Worm (Caenorhabditis elegans): ENCODE results near the gene F58B4.5.

F58B4.5 gene

ce11 chrV:10938739-10939138 is 6.2 kb downstream of the F58B4.5 start, which contains the start of gene F17C11.11:
Gene F17C11.11, minus strand, starts transcription at chrV:10938817.
- no peak for TF ChIP-seq bed-3 (GFP tag; optimal IDR thresholded peaks at IDR 0.05)
- peak; percentile 5 for TF ChIP-seq hlh-1 (tag; optimal IDR thresholded peaks at IDR 0.05)

ce11 chrV:10939990-10940570 is 7.6 kb downstream of the F58B4.5 start:
- no peak for TF ChIP-seq sem-2 (GFP tag; optimal IDR thresholded peaks at IDR 0.05)
- TF ChIP-seq elt-1 (tag; optimal IDR thresholded peaks at IDR 0.05; ENCODE audit: borderline replicate concordance, insufficient read depth), result peak; percentile 6

- peak; percentile 43 for TF ChIP-seq ceh-39 (tag; optimal IDR thresholded peaks at IDR 0.05)
- TF ChIP-seq zip-8 (tag; optimal IDR thresholded peaks at IDR 0.05), result peak; percentile 66
- peak; percentile 34 for TF ChIP-seq unc-120 (tag; optimal IDR thresholded peaks at IDR 0.05; ENCODE audit: poor library complexity, severe bottlenecking)
- peak; percentile 39 for TF ChIP-seq ham-2 (GFP tag; optimal IDR thresholded peaks at IDR 0.05)
- peak; percentile 58 for TF ChIP-seq ces-1 (GFP tag; optimal IDR thresholded peaks at IDR 0.05)
- TF ChIP-seq unc-62 (GFP tag; optimal IDR thresholded peaks at IDR 0.05), result peak; percentile 75
- no peak for TF ChIP-seq ceh-43 (GFP tag; optimal IDR thresholded peaks at IDR 0.05)
- peak; percentile 50 for TF ChIP-seq mep-1 (tag; optimal IDR thresholded peaks at IDR 0.05)
- TF ChIP-seq lsy-2 (tag; optimal IDR thresholded peaks at IDR 0.05), result peak; percentile 22
- TF ChIP-seq lin-13 (tag; optimal IDR thresholded peaks at IDR 0.05), result no peak
- peak; percentile 14 for TF ChIP-seq blmp-1 (tag; optimal IDR thresholded peaks at IDR 0.05)
- peak; percentile 68 for TF ChIP-seq nhr-2 (tag; optimal IDR thresholded peaks at IDR 0.05)
- peak; percentile 4 for TF ChIP-seq pha-4 (tag; optimal IDR thresholded peaks at IDR 0.05)
- TF ChIP-seq drap-1 (GFP tag; optimal IDR thresholded peaks at IDR 0.05), result peak; percentile 20
- TF ChIP-seq hlh-1 (tag; optimal IDR thresholded peaks at IDR 0.05), result peak; percentile 9
- TF ChIP-seq sem-2 (GFP tag; optimal IDR thresholded peaks at IDR 0.05), result no peak
Measured at ce11 chrV:10940571-10940991, 8.1 kb downstream of the F58B4.5 start.

- no peak for TF ChIP-seq mls-2 (tag; optimal IDR thresholded peaks at IDR 0.05)
Measured at ce11 chrV:10941150-10941549, 8.7 kb downstream of the F58B4.5 start, which contains the start of gene F17C11.26. Gene F17C11.26, plus strand, starts transcription at chrV:10941450.

- TF ChIP-seq nhr-2 (tag; optimal IDR thresholded peaks at IDR 0.05) (no peak), unc-120 (tag; optimal IDR thresholded peaks at IDR 0.05; ENCODE audit: poor library complexity, severe bottlenecking) (no peak), pha-4 (tag; optimal IDR thresholded peaks at IDR 0.05) (no peak), M03D4.4 (tag; optimal IDR thresholded peaks at IDR 0.05) (no peak), nhr-76 (tag; optimal IDR thresholded peaks at IDR 0.05) (no peak), nhr-28 (tag; optimal IDR thresholded peaks at IDR 0.05) (no peak), nhr-12 (tag; optimal IDR thresholded peaks at IDR 0.05) (no peak), lin-13 (tag; optimal IDR thresholded peaks at IDR 0.05) (no peak), unc-39 (tag; optimal IDR thresholded peaks at IDR 0.05) (no peak), mls-2 (tag; optimal IDR thresholded peaks at IDR 0.05) (no peak), elt-1 (tag; optimal IDR thresholded peaks at IDR 0.05; ENCODE audit: borderline replicate concordance, insufficient read depth) (no peak), unc-62 (GFP tag; optimal IDR thresholded peaks at IDR 0.05) (no peak), ceh-83 (GFP tag; optimal IDR thresholded peaks at IDR 0.05) (no peak), zip-8 (tag; optimal IDR thresholded peaks at IDR 0.05) (no peak), tbx-8 (GFP tag; optimal IDR thresholded peaks at IDR 0.05) (no peak), nhr-237 (tag; optimal IDR thresholded peaks at IDR 0.05) (no peak), hlh-1 (tag; optimal IDR thresholded peaks at IDR 0.05) (no peak)
Measured at ce11 chrV:10942161-10942560, 9.7 kb downstream of the F58B4.5 start, which contains the start of gene zip-9. Gene zip-9, plus strand, starts transcription at chrV:10942461.

ce11 chrV:10944903-10945302 is 12.4 kb downstream of the F58B4.5 start:
- TF ChIP-seq drap-1 (GFP tag; optimal IDR thresholded peaks at IDR 0.05), result no peak
- TF ChIP-seq cnd-1 (tag; optimal IDR thresholded peaks at IDR 0.05), result no peak
- peak; percentile 28 for TF ChIP-seq ces-1 (GFP tag; optimal IDR thresholded peaks at IDR 0.05)
- no peak for TF ChIP-seq unc-62 (GFP tag; optimal IDR thresholded peaks at IDR 0.05)
- TF ChIP-seq mab-5 (tag; optimal IDR thresholded peaks at IDR 0.05), result no peak
- no peak for TF ChIP-seq sem-2 (GFP tag; optimal IDR thresholded peaks at IDR 0.05)
- TF ChIP-seq ceh-43 (GFP tag; optimal IDR thresholded peaks at IDR 0.05), result no peak
- TF ChIP-seq blmp-1 (tag; optimal IDR thresholded peaks at IDR 0.05), result no peak

All from whole organism, mixed stage, embryonic.